Fruit fly (Drosophila melanogaster) S2 (cell line): Measurements from ENCODE around the gene CG33552.

Source experiments
- CG8478 ChIP-seq: fragments of >200 bp; optimal IDR thresholded peaks from 2 replicates; lab custom pipeline; 2018
- CTCF ChIP-seq, 2 experiments: fragments of >200 bp; optimal IDR thresholded peaks; 2 replicates each; lab custom pipeline; 2018

DNA sequence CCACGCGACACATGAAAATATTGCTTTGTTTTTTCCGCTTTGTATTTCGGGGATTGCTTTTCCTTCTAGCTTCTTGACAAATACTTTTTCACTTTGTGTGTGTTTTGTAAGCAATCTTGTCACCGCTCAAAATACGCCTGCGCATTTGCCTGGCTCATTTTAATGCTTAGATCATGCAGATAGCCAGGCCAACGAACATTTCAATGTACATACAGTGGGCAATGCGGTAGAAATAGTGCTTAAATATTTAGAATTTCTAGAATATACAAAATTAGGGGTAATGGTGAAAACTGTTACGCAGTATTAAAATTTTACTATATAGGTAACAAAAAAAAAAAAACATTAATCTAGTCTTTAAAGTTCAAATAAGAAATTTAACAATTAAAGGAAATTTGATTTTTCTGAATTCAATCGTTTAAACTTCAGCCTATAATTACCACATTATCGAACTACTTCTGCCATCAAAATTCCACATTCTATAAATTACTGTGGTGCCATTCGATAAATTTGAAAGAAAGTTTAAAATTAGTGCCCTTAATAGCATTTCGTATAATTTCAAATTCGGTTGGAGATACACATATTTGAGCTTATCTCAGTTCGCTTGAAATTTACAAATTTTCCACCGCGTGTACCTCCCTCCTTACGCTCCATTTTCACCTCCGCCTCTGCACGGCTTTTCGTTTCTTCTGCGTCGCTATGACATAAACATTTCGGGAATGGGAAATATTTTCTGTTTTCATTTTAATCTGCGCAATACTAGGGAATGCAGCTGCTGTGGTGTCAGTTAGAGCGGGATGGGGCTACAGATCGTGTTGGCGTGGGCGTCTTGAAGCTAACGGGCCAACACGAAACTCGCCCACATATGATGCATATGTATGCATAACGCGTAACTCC lies 24.8 kb downstream of the CG33552 start:
- TF ChIP-seq CTCF (optimal IDR thresholded peaks at IDR 0.05; lab: Kevin White, UChicago) (no peak), CG8478 (no peak)
